Worm (Caenorhabditis elegans) whole organism, L1 larva: ENCODE measurements around the gene C27B7.5.

Experiments
- C04F5.9 ChIP-seq: sonication (generic microtip); optimal IDR thresholded peaks from 2 replicates; lab custom pipeline; 2016; ENCODE audit warnings: missing genetic modification characterization, missing compliant biosample characterization
- C34B4.2 ChIP-seq: sonication (generic microtip); optimal IDR thresholded peaks from 2 replicates; lab custom pipeline; 2017; ENCODE audit warnings: mild to moderate bottlenecking, missing genetic modification characterization, missing compliant biosample characterization
- F16B12.6 ChIP-seq: fragments of 150-350 bp; optimal IDR thresholded peaks from 2 replicates; lab custom pipeline; 2014; ENCODE audit warnings: missing biosample characterization, missing genetic modification characterization
- Y116A8C.19 ChIP-seq: sonication (generic microtip); optimal IDR thresholded peaks from 2 replicates; lab custom pipeline; 2016; ENCODE audit warnings: missing compliant biosample characterization, missing genetic modification characterization, borderline replicate concordance
- alr-1 ChIP-seq: fragments of 200-800 bp; sonication (Bioruptor generic); optimal IDR thresholded peaks from 2 replicates; lab custom pipeline; 2018; ENCODE audit warnings: borderline replicate concordance, mild to moderate bottlenecking, missing genetic modification characterization, missing compliant biosample characterization
- aly-2 ChIP-seq: fragments of 150-350 bp; optimal IDR thresholded peaks from 2 replicates; lab custom pipeline; 2014; ENCODE audit warnings: missing biosample characterization, missing genetic modification characterization
- ama-1 ChIP-seq: fragments of 150-350 bp; optimal IDR thresholded peaks from 2 replicates; lab custom pipeline; 2014
- ceh-63 ChIP-seq: fragments of 200-800 bp; sonication (Bioruptor generic); optimal IDR thresholded peaks from 2 replicates; lab custom pipeline; 2018; ENCODE audit warnings: mild to moderate bottlenecking, missing genetic modification characterization, missing compliant biosample characterization
- ceh-8 ChIP-seq: fragments of 200-800 bp; sonication (Bioruptor generic); optimal IDR thresholded peaks from 2 replicates; lab custom pipeline; 2018; ENCODE audit warnings: mild to moderate bottlenecking, missing genetic modification characterization, moderate library complexity, missing compliant biosample characterization
- ceh-82 ChIP-seq, 3 experiments: fragments of 150-350 bp in 1 of 3; sonication (generic microtip) in 2 of 3; optimal IDR thresholded peaks; 2 replicates each; lab custom pipeline; 2014 to 2017; ENCODE audit warnings: missing biosample characterization in 3 of 3, missing genetic modification characterization in 3 of 3
- ceh-88 ChIP-seq: fragments of 200-800 bp; sonication (Bioruptor generic); IDR thresholded peaks from 2 replicates; pipeline ENCODE4 v1.3.6; 2022; ENCODE audit warnings: missing genetic modification characterization, missing compliant biosample characterization
- dpl-1 ChIP-seq, 3 experiments: fragments of 150-350 bp in 2 of 3; sonication (generic microtip) in 1 of 3; optimal IDR thresholded peaks; 2 replicates each; lab custom pipeline; 2014 to 2017; ENCODE audit warnings: missing biosample characterization in 3 of 3, missing genetic modification characterization in 3 of 3, missing genetic modification reagents in 3 of 3
- egl-13 ChIP-seq: sonication (generic microtip); optimal IDR thresholded peaks from 2 replicates; lab custom pipeline; 2016; ENCODE audit warnings: missing genotype, missing genetic modification reagents, missing genetic modification characterization, missing compliant biosample characterization
- egl-27 ChIP-seq, 2 experiments: fragments of 150-350 bp in 1 of 2; sonication (generic microtip); optimal IDR thresholded peaks; 3 replicates each; lab custom pipeline; 2017 to 2018; ENCODE audit warnings: missing biosample characterization in 2 of 2, missing genetic modification characterization in 2 of 2, missing genetic modification reagents in 2 of 2
- elt-3 ChIP-seq, 6 experiments: fragments of 150-350 bp in 1 of 6; sonication (generic microtip); optimal IDR thresholded peaks; 2 replicates each; lab custom pipeline; 2017 to 2018; ENCODE audit warnings: missing biosample characterization in 6 of 6, missing genetic modification characterization in 6 of 6, inconsistent platforms in 1 of 6
- fos-1 ChIP-seq: fragments of 150-350 bp; optimal IDR thresholded peaks from 2 replicates; lab custom pipeline; 2014; ENCODE audit warnings: missing biosample characterization, missing genetic modification characterization
- hlh-17 ChIP-seq: fragments of 200-800 bp; sonication (Bioruptor generic); optimal IDR thresholded peaks from 2 replicates; lab custom pipeline; 2018; ENCODE audit warnings: missing genetic modification characterization, mild to moderate bottlenecking, missing compliant biosample characterization, moderate library complexity, borderline replicate concordance
- hlh-4 ChIP-seq: sonication (generic microtip); optimal IDR thresholded peaks from 2 replicates; lab custom pipeline; 2016; ENCODE audit warnings: mild to moderate bottlenecking, missing genetic modification characterization, missing compliant biosample characterization
- hpl-2 ChIP-seq: fragments of 150-350 bp; optimal IDR thresholded peaks from 2 replicates; lab custom pipeline; 2014; ENCODE audit warnings: missing biosample characterization, missing genetic modification reagents, missing genetic modification characterization
- irx-1 ChIP-seq: sonication (generic microtip); optimal IDR thresholded peaks from 2 replicates; lab custom pipeline; 2016; ENCODE audit warnings: missing genetic modification characterization, missing compliant biosample characterization
- isw-1 ChIP-seq: fragments of 200-800 bp; sonication (Bioruptor generic); IDR thresholded peaks from 2 replicates; pipeline ENCODE4 v1.3.6; 2022; ENCODE audit warnings: missing genetic modification characterization, missing compliant biosample characterization
- lin-13 ChIP-seq: fragments of 150-350 bp; optimal IDR thresholded peaks from 2 replicates; lab custom pipeline; 2014; ENCODE audit warnings: missing biosample characterization, missing genetic modification reagents, missing genetic modification characterization
- lin-35 ChIP-seq, 2 experiments: fragments of 150-350 bp; optimal IDR thresholded peaks; 2 replicates each; lab custom pipeline; 2014; ENCODE audit warnings: missing biosample characterization in 2 of 2, missing genetic modification characterization in 2 of 2, missing genetic modification reagents in 2 of 2
- lin-39 ChIP-seq: fragments of 150-350 bp; optimal IDR thresholded peaks from 2 replicates; lab custom pipeline; 2014; ENCODE audit warnings: missing biosample characterization, missing genetic modification reagents, missing genetic modification characterization
- lsy-2 ChIP-seq, 2 experiments: fragments of 150-350 bp; optimal IDR thresholded peaks; 2 replicates each; lab custom pipeline; 2014; ENCODE audit warnings: missing biosample characterization in 2 of 2, missing genetic modification characterization in 2 of 2
- mab-9 ChIP-seq: fragments of 200-800 bp; sonication (Bioruptor generic); IDR thresholded peaks from 2 replicates; pipeline ENCODE4 v1.3.6; 2022; ENCODE audit warnings: missing genetic modification reagents, missing genetic modification characterization, missing compliant biosample characterization
- mdl-1 ChIP-seq, 2 experiments: fragments of 150-350 bp; optimal IDR thresholded peaks; 2 replicates each; lab custom pipeline; 2014 to 2017; ENCODE audit warnings: missing biosample characterization in 2 of 2, missing genetic modification characterization in 2 of 2, inconsistent platforms in 1 of 2
- mef-2 ChIP-seq: fragments of 150-350 bp; optimal IDR thresholded peaks from 2 replicates; lab custom pipeline; 2014; ENCODE audit warnings: missing biosample characterization, missing genetic modification characterization
- mep-1 ChIP-seq: fragments of 150-350 bp; optimal IDR thresholded peaks from 2 replicates; lab custom pipeline; 2014; ENCODE audit warnings: missing biosample characterization, missing genetic modification characterization
- nhr-11 ChIP-seq: fragments of 150-350 bp; optimal IDR thresholded peaks from 2 replicates; lab custom pipeline; 2014; ENCODE audit warnings: missing biosample characterization, missing genetic modification characterization
- nhr-237 ChIP-seq: fragments of 150-350 bp; optimal IDR thresholded peaks from 2 replicates; lab custom pipeline; 2014; ENCODE audit warnings: missing biosample characterization, missing genetic modification characterization
- nhr-47 ChIP-seq: sonication (generic microtip); optimal IDR thresholded peaks from 2 replicates; lab custom pipeline; 2016; ENCODE audit warnings: mild to moderate bottlenecking, missing genetic modification characterization, moderate library complexity, missing compliant biosample characterization
- nhr-76 ChIP-seq: sonication (generic microtip); optimal IDR thresholded peaks from 2 replicates; lab custom pipeline; 2017; ENCODE audit warnings: missing biosample characterization, missing genetic modification characterization
- nhr-77 ChIP-seq: fragments of 150-350 bp; optimal IDR thresholded peaks from 2 replicates; lab custom pipeline; 2014; ENCODE audit warnings: missing biosample characterization, missing genetic modification characterization
- nhr-90 ChIP-seq: sonication (generic microtip); optimal IDR thresholded peaks from 2 replicates; lab custom pipeline; 2016; ENCODE audit warnings: mild to moderate bottlenecking, missing genetic modification characterization, missing compliant biosample characterization; ENCODE audit not compliant: poor library complexity
- pax-3 ChIP-seq: fragments of 200-800 bp; sonication (Bioruptor generic); optimal IDR thresholded peaks from 2 replicates; lab custom pipeline; 2018; ENCODE audit warnings: mild to moderate bottlenecking, missing genetic modification characterization, moderate library complexity, missing compliant biosample characterization
- pqm-1 ChIP-seq: sonication (generic microtip); optimal IDR thresholded peaks from 3 replicates; lab custom pipeline; 2017; ENCODE audit warnings: missing biosample characterization, missing genetic modification characterization
- skn-1 ChIP-seq: fragments of 150-350 bp; optimal IDR thresholded peaks from 2 replicates; lab custom pipeline; 2014; ENCODE audit warnings: missing biosample characterization, missing genetic modification characterization
- snpc-4 ChIP-seq: fragments of 150-350 bp; optimal IDR thresholded peaks from 2 replicates; lab custom pipeline; 2014; ENCODE audit warnings: missing biosample characterization, missing genetic modification characterization
- snu-23 ChIP-seq: sonication (generic microtip); optimal IDR thresholded peaks from 2 replicates; lab custom pipeline; 2016; ENCODE audit warnings: missing genetic modification characterization, missing compliant biosample characterization
- sox-4 ChIP-seq: sonication (generic microtip); optimal IDR thresholded peaks from 2 replicates; lab custom pipeline; 2016; ENCODE audit warnings: missing genetic modification characterization, missing compliant biosample characterization
- sptf-1 ChIP-seq: fragments of 150-350 bp; optimal IDR thresholded peaks from 2 replicates; lab custom pipeline; 2014; ENCODE audit warnings: missing biosample characterization, missing genetic modification characterization
- swsn-7 ChIP-seq: sonication (generic microtip); optimal IDR thresholded peaks from 2 replicates; lab custom pipeline; 2016; ENCODE audit warnings: missing genetic modification characterization, missing compliant biosample characterization
- tbx-2 ChIP-seq: sonication (generic microtip); optimal IDR thresholded peaks from 2 replicates; lab custom pipeline; 2016; ENCODE audit warnings: missing genetic modification characterization, missing compliant biosample characterization
- unc-30 ChIP-seq: sonication (generic microtip); optimal IDR thresholded peaks from 2 replicates; lab custom pipeline; 2017; ENCODE audit warnings: missing biosample characterization, missing genetic modification characterization
- unc-62 ChIP-seq: fragments of 150-350 bp; optimal IDR thresholded peaks from 2 replicates; lab custom pipeline; 2014; ENCODE audit warnings: missing biosample characterization, missing genetic modification reagents, missing genetic modification characterization
- unc-86 ChIP-seq: sonication (generic microtip); optimal IDR thresholded peaks from 2 replicates; lab custom pipeline; 2016; ENCODE audit warnings: missing genetic modification characterization, missing compliant biosample characterization
- unc-98 ChIP-seq: fragments of 200-800 bp; sonication (Bioruptor generic); IDR thresholded peaks from 2 replicates; pipeline ENCODE4 v1.3.6; 2022; ENCODE audit warnings: missing genetic modification characterization, missing compliant biosample characterization
- vab-15 ChIP-seq: sonication (generic microtip); optimal IDR thresholded peaks from 2 replicates; lab custom pipeline; 2017; ENCODE audit warnings: missing genotype, mild to moderate bottlenecking, missing genetic modification characterization, missing compliant biosample characterization
- xbp-1 ChIP-seq: sonication (generic microtip); optimal IDR thresholded peaks from 2 replicates; lab custom pipeline; 2016; ENCODE audit warnings: missing genetic modification characterization, missing compliant biosample characterization
- zip-4 ChIP-seq: fragments of 200-800 bp; sonication (Bioruptor generic); optimal IDR thresholded peaks from 2 replicates; lab custom pipeline; 2018; ENCODE audit warnings: mild to moderate bottlenecking, missing genetic modification characterization, moderate library complexity, missing compliant biosample characterization
- ztf-11 ChIP-seq, 2 experiments: sonication (generic microtip); optimal IDR thresholded peaks; 2 replicates each; lab custom pipeline; 2016 to 2017; ENCODE audit warnings: missing genetic modification characterization in 2 of 2, missing biosample characterization in 1 of 2, missing compliant biosample characterization in 1 of 2
- ztf-4 ChIP-seq: fragments of 150-350 bp; optimal IDR thresholded peaks from 2 replicates; lab custom pipeline; 2014; ENCODE audit warnings: missing biosample characterization, missing genetic modification characterization

Gene C27B7.5

ce11 chrIV:8927093-8927492 lies 25.6 kb downstream of the C27B7.5 start (continued):
- TF ChIP-seq lin-13 (GFP tag; lab: Kevin White, UChicago), result peak; percentile 49
- peak; percentile 29 for TF ChIP-seq C04F5.9 (tag; lab: Kevin White, UChicago)
- peak in 1 of 2 experiments; percentile 33 for TF ChIP-seq ztf-11 (tag; optimal IDR thresholded peaks at IDR 0.05; lab: Kevin White, UChicago)
- peak in 1 of 6 experiments; percentile 75 for TF ChIP-seq elt-3 (tag; optimal IDR thresholded peaks at IDR 0.05; lab: Kevin White, UChicago)
- peak; percentile 85 for TF ChIP-seq nhr-47 (tag; lab: Kevin White, UChicago)
- peak; percentile 79 for TF ChIP-seq xbp-1 (tag; lab: Kevin White, UChicago)
- peak; percentile 56 for TF ChIP-seq irx-1 (tag; lab: Kevin White, UChicago)
- TF ChIP-seq snu-23 (GFP tag; lab: Kevin White, UChicago), result peak; percentile 82
- TF ChIP-seq ceh-8 (GFP tag; lab: Kevin White, UChicago), result peak; percentile 60
- no peak for TF ChIP-seq nhr-11 (tag; lab: Kevin White, UChicago)
- peak; percentile 50 for TF ChIP-seq aly-2
- no peak for TF ChIP-seq vab-15 (tag; lab: Kevin White, UChicago)
- no peak for TF ChIP-seq hlh-17
- TF ChIP-seq fos-1 (tag; lab: Kevin White, UChicago), result peak; percentile 64
- peak; percentile 48; the same call in 1 of the 2 replicates for TF ChIP-seq unc-98 (GFP tag; lab: Robert Waterston, UW)
- TF ChIP-seq unc-86 (tag; lab: Kevin White, UChicago), result peak; percentile 43
- TF ChIP-seq nhr-90, result peak; percentile 82
- TF ChIP-seq lin-35 (GFP tag; optimal IDR thresholded peaks at IDR 0.05; lab: Kevin White, UChicago), result peak; percentile 52 to 81
- no peak for TF ChIP-seq C34B4.2 (tag; lab: Kevin White, UChicago)
- TF ChIP-seq mdl-1 (tag; optimal IDR thresholded peaks at IDR 0.05; lab: Kevin White, UChicago), result peak in 1 of 2 experiments; percentile 84
- TF ChIP-seq ceh-88 (GFP tag; lab: Robert Waterston, UW), result no peak
- no peak for TF ChIP-seq unc-62 (GFP tag; lab: Kevin White, UChicago)
- peak; percentile 44 for TF ChIP-seq ama-1 (lab: Kevin White, UChicago)
- no peak for TF ChIP-seq Y116A8C.19 (tag; lab: Kevin White, UChicago)
- peak; percentile 66 for TF ChIP-seq pax-3 (tag; lab: Kevin White, UChicago)
- TF ChIP-seq pqm-1, result no peak
- no peak for TF ChIP-seq mef-2
- no peak; the same call in 1 of the 2 replicates for TF ChIP-seq isw-1 (GFP tag; lab: Robert Waterston, UW)
- TF ChIP-seq ztf-4 (tag; lab: Kevin White, UChicago), result peak; percentile 64
- no peak for TF ChIP-seq unc-30 (tag; lab: Kevin White, UChicago)
- no peak for TF ChIP-seq ceh-63
- peak; percentile 13 for TF ChIP-seq zip-4 (GFP tag; lab: Kevin White, UChicago)
- TF ChIP-seq hlh-4, result no peak
- TF ChIP-seq F16B12.6 (tag; lab: Kevin White, UChicago), result peak; percentile 2
- peak; percentile 55 for TF ChIP-seq nhr-77 (tag; lab: Kevin White, UChicago)
- peak; percentile 71 for TF ChIP-seq skn-1 (tag; lab: Kevin White, UChicago)
- peak; percentile 77 for TF ChIP-seq nhr-76
- peak; percentile 58 to 72 for TF ChIP-seq lsy-2 (tag; optimal IDR thresholded peaks at IDR 0.05; lab: Kevin White, UChicago)
- TF ChIP-seq hpl-2 (GFP tag; lab: Kevin White, UChicago), result peak; percentile 52
- TF ChIP-seq sptf-1 (tag; lab: Kevin White, UChicago), result no peak
- TF ChIP-seq nhr-237, result no peak
- no peak for TF ChIP-seq egl-13 (tag; lab: Kevin White, UChicago)
- no peak for TF ChIP-seq alr-1 (tag; lab: Kevin White, UChicago)
- TF ChIP-seq ceh-82 (tag; optimal IDR thresholded peaks at IDR 0.05; lab: Kevin White, UChicago), result peak; percentile 55 to 62 (median 60)
- TF ChIP-seq egl-27 (tag; optimal IDR thresholded peaks at IDR 0.05; lab: Kevin White, UChicago), result peak in 1 of 2 experiments; percentile 14
- TF ChIP-seq dpl-1 (GFP tag; optimal IDR thresholded peaks at IDR 0.05; lab: Kevin White, UChicago), result peak in 2 of 3 experiments; percentile 53 to 55
- TF ChIP-seq sox-4 (tag; lab: Kevin White, UChicago), result no peak
- peak; percentile 66 for TF ChIP-seq mep-1
- peak; percentile 41 for TF ChIP-seq snpc-4 (tag; lab: Kevin White, UChicago)
- no peak for TF ChIP-seq mab-9
- TF ChIP-seq lin-39 (tag; lab: Kevin White, UChicago), result no peak
- peak; percentile 70 for TF ChIP-seq tbx-2 (tag; lab: Kevin White, UChicago)
- peak; percentile 77 for TF ChIP-seq swsn-7 (tag; lab: Kevin White, UChicago)
